Worm (Caenorhabditis elegans) whole organism, L4 larva: ENCODE data around the gene gei-3.
A peak's percentile ranks its signal among the peaks of the same experiment; 100 is the strongest.

ENCODE experiments used
- D1046.2 ChIP-seq: fragments of 200-800 bp; sonication (Bioruptor generic); IDR thresholded peaks from 2 replicates; pipeline ENCODE4 v1.3.6; 2022; ENCODE audit warnings: missing genetic modification characterization, missing compliant biosample characterization
- F37D6.2 ChIP-seq: sonication (generic microtip); optimal IDR thresholded peaks from 2 replicates; lab custom pipeline; 2016; ENCODE audit warnings: mild to moderate bottlenecking, missing genetic modification characterization, missing compliant biosample characterization
- F49E8.2 ChIP-seq: sonication (generic microtip); optimal IDR thresholded peaks from 2 replicates; lab custom pipeline; 2016; ENCODE audit warnings: missing compliant biosample characterization, mild to moderate bottlenecking, missing genetic modification characterization, borderline replicate concordance
- T20F7.1 ChIP-seq: fragments of 200-800 bp; sonication (Bioruptor generic); optimal IDR thresholded peaks from 2 replicates; lab custom pipeline; 2018; ENCODE audit warnings: mild to moderate bottlenecking, missing genetic modification characterization, missing compliant biosample characterization
- Y5F2A.4 ChIP-seq: fragments of 200-800 bp; sonication (Bioruptor generic); optimal IDR thresholded peaks from 2 replicates; lab custom pipeline; 2018; ENCODE audit warnings: mild to moderate bottlenecking, missing genetic modification characterization, missing compliant biosample characterization
- Y75B8A.6 ChIP-seq: fragments of 200-800 bp; sonication (Bioruptor generic); IDR thresholded peaks from 2 replicates; pipeline ENCODE4 v1.3.6; 2022; ENCODE audit warnings: missing genetic modification reagents, missing genetic modification characterization, missing compliant biosample characterization
- aha-1 ChIP-seq: fragments of 150-350 bp; peaks from one replicate; lab custom pipeline; 2014; ENCODE audit warnings: missing biosample characterization, missing genetic modification characterization
- ama-1 ChIP-seq: fragments of 150-350 bp; optimal IDR thresholded peaks from 2 replicates; lab custom pipeline; 2014; ENCODE audit warnings: inconsistent platforms, mixed read lengths
- arid-1 ChIP-seq: fragments of 200-800 bp; sonication (Bioruptor generic); conservative IDR thresholded peaks from 2 replicates; pipeline ENCODE4 v1.3.6; 2022; ENCODE audit warnings: missing genetic modification reagents, missing genetic modification characterization, missing compliant biosample characterization
- ceh-62 ChIP-seq: sonication (generic microtip); optimal IDR thresholded peaks from 2 replicates; lab custom pipeline; 2017; ENCODE audit warnings: missing biosample characterization, missing genetic modification characterization
- ceh-82 ChIP-seq: sonication (generic microtip); optimal IDR thresholded peaks from 2 replicates; lab custom pipeline; 2017; ENCODE audit warnings: missing biosample characterization, missing genetic modification characterization
- ctbp-1 ChIP-seq: fragments of 200-800 bp; sonication (Bioruptor generic); IDR thresholded peaks from 2 replicates; pipeline ENCODE4 v1.3.6; 2022; ENCODE audit warnings: missing genetic modification reagents, missing genetic modification characterization, missing compliant biosample characterization
- daf-19 ChIP-seq: fragments of 200-800 bp; sonication (Bioruptor generic); conservative IDR thresholded peaks from 2 replicates; pipeline ENCODE4 v1.3.6; 2022; ENCODE audit warnings: missing genetic modification characterization, missing compliant biosample characterization
- daf-8 ChIP-seq: fragments of 200-800 bp; sonication (Bioruptor generic); IDR thresholded peaks from 2 replicates; pipeline ENCODE4 v1.3.6; 2022; ENCODE audit warnings: missing genetic modification characterization, missing compliant biosample characterization
- dve-1 ChIP-seq: sonication (generic microtip); optimal IDR thresholded peaks from 2 replicates; lab custom pipeline; 2017; ENCODE audit warnings: antibody characterized with exemption, mild to moderate bottlenecking, missing genetic modification characterization, missing compliant biosample characterization; ENCODE audit not compliant: insufficient read depth
- egl-43 ChIP-seq: fragments of 200-800 bp; sonication (Bioruptor generic); IDR thresholded peaks from 2 replicates; pipeline ENCODE4 v1.3.6; 2022; ENCODE audit warnings: missing genetic modification reagents, missing genetic modification characterization, missing compliant biosample characterization
- hlh-11 ChIP-seq: fragments of 200-800 bp; sonication (Bioruptor generic); optimal IDR thresholded peaks from 2 replicates; lab custom pipeline; 2018; ENCODE audit warnings: mild to moderate bottlenecking, missing genetic modification characterization, missing compliant biosample characterization
- jun-1 ChIP-seq: fragments of 150-350 bp; optimal IDR thresholded peaks from 2 replicates; lab custom pipeline; 2014; ENCODE audit warnings: missing biosample characterization, missing genetic modification reagents, missing genetic modification characterization
- lim-7 ChIP-seq: fragments of 200-800 bp; sonication (Bioruptor generic); IDR thresholded peaks from 2 replicates; pipeline ENCODE4 v1.3.6; 2022; ENCODE audit warnings: missing genetic modification characterization, missing compliant biosample characterization
- lin-15B ChIP-seq: fragments of 150-350 bp; sonication (generic microtip); optimal IDR thresholded peaks from 3 replicates; lab custom pipeline; 2014; ENCODE audit warnings: missing biosample characterization, missing genetic modification characterization
- lin-38 ChIP-seq: fragments of 200-800 bp; sonication (Bioruptor generic); IDR thresholded peaks from 2 replicates; pipeline ENCODE4 v1.3.6; 2022; ENCODE audit warnings: missing genetic modification reagents, missing genetic modification characterization, missing compliant biosample characterization
- lir-3 ChIP-seq: sonication (generic microtip); optimal IDR thresholded peaks from 2 replicates; lab custom pipeline; 2016; ENCODE audit warnings: mild to moderate bottlenecking, missing genetic modification characterization, missing compliant biosample characterization
- madf-5 ChIP-seq, 2 experiments: fragments of 200-800 bp; sonication (Bioruptor generic); IDR thresholded peaks; 2 replicates each; pipeline ENCODE4 v1.3.6; 2022; ENCODE audit warnings: missing compliant biosample characterization in 2 of 2, missing genetic modification characterization in 2 of 2
- mep-1 ChIP-seq: fragments of 150-350 bp; sonication (generic microtip); optimal IDR thresholded peaks from 3 replicates; lab custom pipeline; 2014; ENCODE audit warnings: missing biosample characterization, missing genetic modification characterization
- mes-2 ChIP-seq: sonication (generic microtip); optimal IDR thresholded peaks from 2 replicates; lab custom pipeline; 2016; ENCODE audit warnings: missing genotype, mild to moderate bottlenecking, missing genetic modification characterization, missing compliant biosample characterization; ENCODE audit not compliant: poor library complexity, severe bottlenecking
- nhr-10 ChIP-seq: fragments of 150-350 bp; optimal IDR thresholded peaks from 2 replicates; lab custom pipeline; 2014; ENCODE audit warnings: missing biosample characterization, missing genetic modification characterization
- nhr-102 ChIP-seq: sonication (generic microtip); optimal IDR thresholded peaks from 2 replicates; lab custom pipeline; 2016; ENCODE audit warnings: mild to moderate bottlenecking, missing genetic modification characterization, moderate library complexity, missing compliant biosample characterization
- nhr-11 ChIP-seq: fragments of 150-350 bp; optimal IDR thresholded peaks from 2 replicates; lab custom pipeline; 2014; ENCODE audit warnings: missing biosample characterization, missing genetic modification characterization
- nhr-111 ChIP-seq: fragments of 200-800 bp; sonication (Bioruptor generic); optimal IDR thresholded peaks from 2 replicates; lab custom pipeline; 2018; ENCODE audit warnings: mild to moderate bottlenecking, missing genetic modification characterization, missing compliant biosample characterization
- nhr-237 ChIP-seq: sonication (generic microtip); optimal IDR thresholded peaks from 2 replicates; lab custom pipeline; 2017; ENCODE audit warnings: missing biosample characterization, missing genetic modification characterization
- nhr-41 ChIP-seq: fragments of 200-800 bp; sonication (Bioruptor generic); IDR thresholded peaks from 2 replicates; pipeline ENCODE4 v1.3.6; 2022; ENCODE audit warnings: missing genetic modification reagents, missing genetic modification characterization, missing compliant biosample characterization
- nhr-48 ChIP-seq: sonication (generic microtip); optimal IDR thresholded peaks from 2 replicates; lab custom pipeline; 2016; ENCODE audit warnings: mild to moderate bottlenecking, missing genetic modification characterization, missing compliant biosample characterization
- nhr-77 ChIP-seq: fragments of 150-350 bp; optimal IDR thresholded peaks from 2 replicates; lab custom pipeline; 2014; ENCODE audit warnings: missing biosample characterization, missing genetic modification characterization
- pha-4 ChIP-seq, 2 experiments: fragments of 150-350 bp in 1 of 2; fragments of 200-800 bp in 1 of 2; sonication (Bioruptor generic) in 1 of 2; IDR thresholded peaks in 1 of 2; optimal IDR thresholded peaks in 1 of 2; 2 replicates each; pipeline versions ENCODE4 v1.3.6 to Lab custom; 2014 to 2022; ENCODE audit warnings: missing genetic modification characterization in 2 of 2, missing genetic modification reagents in 2 of 2, missing biosample characterization in 1 of 2, missing compliant biosample characterization in 1 of 2
- php-3 ChIP-seq: fragments of 200-800 bp; sonication (Bioruptor generic); IDR thresholded peaks from 2 replicates; pipeline ENCODE4 v1.3.6; 2022; ENCODE audit warnings: missing genetic modification reagents, missing genetic modification characterization, missing compliant biosample characterization
- sdz-12 ChIP-seq: fragments of 200-800 bp; sonication (Bioruptor generic); optimal IDR thresholded peaks from 2 replicates; lab custom pipeline; 2018; ENCODE audit warnings: mild to moderate bottlenecking, missing genetic modification characterization, missing compliant biosample characterization
- set-16 ChIP-seq: fragments of 200-800 bp; sonication (Bioruptor generic); IDR thresholded peaks from 2 replicates; pipeline ENCODE4 v1.3.6; 2022; ENCODE audit warnings: missing genetic modification reagents, missing genetic modification characterization, missing compliant biosample characterization
- skn-1 ChIP-seq: fragments of 150-350 bp; optimal IDR thresholded peaks from 2 replicates; lab custom pipeline; 2014; ENCODE audit warnings: missing biosample characterization, missing genetic modification characterization
- snpc-1.2 ChIP-seq: fragments of 200-800 bp; sonication (Bioruptor generic); IDR thresholded peaks from 2 replicates; pipeline ENCODE4 v1.3.6; 2022; ENCODE audit warnings: missing genetic modification reagents, missing genetic modification characterization, missing compliant biosample characterization
- snpc-4 ChIP-seq: fragments of 150-350 bp; optimal IDR thresholded peaks from 2 replicates; lab custom pipeline; 2014; ENCODE audit warnings: missing biosample characterization, missing genetic modification characterization
- spr-3 ChIP-seq: fragments of 200-800 bp; sonication (Bioruptor generic); optimal IDR thresholded peaks from 2 replicates; lab custom pipeline; 2018; ENCODE audit warnings: mild to moderate bottlenecking, missing genetic modification characterization, missing compliant biosample characterization
- unc-130 ChIP-seq: sonication (generic microtip); optimal IDR thresholded peaks from 2 replicates; lab custom pipeline; 2016; ENCODE audit warnings: missing genetic modification reagents, missing genetic modification characterization, missing compliant biosample characterization
- unc-62 ChIP-seq, 3 experiments: fragments of 150-350 bp in 1 of 3; sonication (generic microtip); optimal IDR thresholded peaks in 2 of 3; peaks in 1 of 3; 1 replicate in 1 of 3; 2 replicates in 2 of 3; lab custom pipeline; 2014 to 2017; ENCODE audit warnings: missing biosample characterization in 3 of 3, missing genetic modification characterization in 3 of 3, missing genetic modification reagents in 3 of 3, missing genotype in 1 of 3
- zfp-2 ChIP-seq: sonication (generic microtip); optimal IDR thresholded peaks from 2 replicates; lab custom pipeline; 2016; ENCODE audit warnings: mild to moderate bottlenecking, missing genetic modification characterization, missing compliant biosample characterization
- zfp-3 ChIP-seq: fragments of 200-800 bp; sonication (Bioruptor generic); conservative IDR thresholded peaks from 2 replicates; pipeline ENCODE4 v1.3.6; 2022; ENCODE audit warnings: missing genetic modification reagents, missing genetic modification characterization, missing compliant biosample characterization
- zip-11 ChIP-seq: fragments of 200-800 bp; sonication (Bioruptor generic); IDR thresholded peaks from 2 replicates; pipeline ENCODE4 v1.3.6; 2022; ENCODE audit warnings: missing genetic modification characterization, missing compliant biosample characterization
- zip-2 ChIP-seq: fragments of 150-350 bp; optimal IDR thresholded peaks from 2 replicates; lab custom pipeline; 2014; ENCODE audit warnings: missing biosample characterization, missing genetic modification characterization
- ztf-11 ChIP-seq: fragments of 150-350 bp; optimal IDR thresholded peaks from 2 replicates; lab custom pipeline; 2014; ENCODE audit warnings: missing biosample characterization, missing genetic modification characterization
- ztf-7 ChIP-seq: fragments of 150-350 bp; optimal IDR thresholded peaks from 2 replicates; lab custom pipeline; 2014; ENCODE audit warnings: missing biosample characterization, missing genetic modification characterization

gei-3 gene

ce11 chrX:12844170-12844569, 30.7 kb upstream of the gei-3 start (continued):
- TF ChIP-seq mes-2 (tag; lab: Kevin White, UChicago): peak; percentile 2
- TF ChIP-seq Y5F2A.4 (GFP tag; lab: Kevin White, UChicago): no peak
- TF ChIP-seq, all 104 proteins: peak for 11

ce11 chrX:12843530-12843929, 30.1 kb upstream of the gei-3 start:
- TF ChIP-seq zip-11 (GFP tag; lab: Robert Waterston, UW): no peak
- no peak for TF ChIP-seq nhr-11
- peak; percentile 80 to 81 for TF ChIP-seq madf-5 (GFP tag; IDR thresholded peaks at IDR 0.05; lab: Robert Waterston, UW)
- no peak for TF ChIP-seq nhr-237 (tag; lab: Kevin White, UChicago)
- TF ChIP-seq skn-1: no peak
- TF ChIP-seq hlh-11 (tag; lab: Kevin White, UChicago): peak; percentile 12
- peak; percentile 77 for TF ChIP-seq ctbp-1 (GFP tag; lab: Robert Waterston, UW)
- no peak for TF ChIP-seq ceh-82 (tag; lab: Kevin White, UChicago)
- TF ChIP-seq dve-1 (tag; lab: Kevin White, UChicago): peak; percentile 48
- TF ChIP-seq nhr-111: no peak
- no peak for TF ChIP-seq set-16
- TF ChIP-seq pha-4 (GFP tag; IDR thresholded peaks at IDR 0.05; lab: Robert Waterston, UW): no peak
- no peak for TF ChIP-seq pha-4 (tag; optimal IDR thresholded peaks at IDR 0.05; lab: Kevin White, UChicago)
- peak; percentile 89 for TF ChIP-seq egl-43
- TF ChIP-seq snpc-1.2 (GFP tag; lab: Robert Waterston, UW): peak; percentile 89
- no peak for TF ChIP-seq F37D6.2
- TF ChIP-seq nhr-102 (tag; lab: Kevin White, UChicago): peak; percentile 15
- TF ChIP-seq T20F7.1 (GFP tag; lab: Kevin White, UChicago): no peak
- TF ChIP-seq nhr-41 (GFP tag; lab: Robert Waterston, UW): 0 out of 2 replicates have a peak, but pooled peaks have one; percentile 30
- TF ChIP-seq ztf-7 (tag; lab: Kevin White, UChicago): peak; percentile 40
- TF ChIP-seq zip-2: no peak
- peak; percentile 45; the same call in 1 of the 2 replicates for TF ChIP-seq php-3 (GFP tag; lab: Robert Waterston, UW)
- peak; percentile 5 for TF ChIP-seq jun-1 (tag; lab: Kevin White, UChicago)
- TF ChIP-seq snpc-4 (tag; lab: Kevin White, UChicago): no peak
- TF ChIP-seq lir-3: no peak
- no peak for TF ChIP-seq ama-1 (lab: Kevin White, UChicago)
- TF ChIP-seq nhr-48 (tag; lab: Kevin White, UChicago): no peak
- no peak for TF ChIP-seq nhr-10 (tag; lab: Kevin White, UChicago)
- TF ChIP-seq lin-38 (GFP tag; lab: Robert Waterston, UW): no peak
- 0 out of 2 replicates have a peak, but pooled peaks have one; percentile 41 for TF ChIP-seq daf-8 (GFP tag; lab: Robert Waterston, UW)
- peak; percentile 69 for TF ChIP-seq aha-1 (tag; lab: Kevin White, UChicago)
- TF ChIP-seq lin-15B (tag; lab: Kevin White, UChicago): no peak
- no peak for TF ChIP-seq sdz-12 (GFP tag; lab: Kevin White, UChicago)
- peak; percentile 74 for TF ChIP-seq D1046.2 (GFP tag; lab: Robert Waterston, UW)
- no peak for TF ChIP-seq spr-3 (GFP tag; lab: Kevin White, UChicago)
- TF ChIP-seq daf-19: peak; percentile 78; the same call in 1 of the 2 replicates
- TF ChIP-seq zfp-2 (tag; lab: Kevin White, UChicago): no peak
- peak; percentile 89 for TF ChIP-seq lim-7
- no peak for TF ChIP-seq ztf-11
- peak; percentile 62; the same call in 1 of the 2 replicates for TF ChIP-seq Y75B8A.6 (GFP tag; lab: Robert Waterston, UW)
- TF ChIP-seq zfp-3 (GFP tag; lab: Robert Waterston, UW): peak; percentile 56; the same call in 1 of the 2 replicates
- TF ChIP-seq arid-1: peak; percentile 60
- TF ChIP-seq unc-130: no peak
- no peak for TF ChIP-seq F49E8.2
- no peak for TF ChIP-seq ceh-62 (tag; lab: Kevin White, UChicago)
- TF ChIP-seq mep-1: peak; percentile 67
- TF ChIP-seq nhr-77: peak; percentile 47
- peak in 1 of 2 experiments; percentile 72 for TF ChIP-seq unc-62 (GFP tag; optimal IDR thresholded peaks at IDR 0.05 in 1 of 2; lab: Kevin White, UChicago)
- TF ChIP-seq unc-62 (tag; optimal IDR thresholded peaks at IDR 0.05; lab: Kevin White, UChicago): no peak
